Worm (Caenorhabditis elegans) whole organism, mixed stage, embryonic: Measurements from ENCODE around the gene K08E7.8.

Experiments used
- ceh-39 ChIP-seq: fragments of 150-350 bp; optimal IDR thresholded peaks from 2 replicates; lab custom pipeline; 2014; ENCODE audit warnings: missing biosample characterization, missing genetic modification characterization
- elt-3 ChIP-seq: fragments of 150-350 bp; optimal IDR thresholded peaks from 2 replicates; lab custom pipeline; 2014; ENCODE audit warnings: missing biosample characterization, missing genetic modification characterization
- lin-13 ChIP-seq: fragments of 150-350 bp; optimal IDR thresholded peaks from 2 replicates; lab custom pipeline; 2014; ENCODE audit warnings: missing biosample characterization, missing genetic modification characterization
- lsy-2 ChIP-seq: fragments of 150-350 bp; optimal IDR thresholded peaks from 2 replicates; lab custom pipeline; 2014; ENCODE audit warnings: missing biosample characterization, missing genetic modification characterization
- nhr-12 ChIP-seq: fragments of 150-350 bp; optimal IDR thresholded peaks from 2 replicates; lab custom pipeline; 2014; ENCODE audit warnings: missing biosample characterization, missing genetic modification characterization
- nhr-76 ChIP-seq: sonication (generic microtip); optimal IDR thresholded peaks from 2 replicates; lab custom pipeline; 2017; ENCODE audit warnings: missing biosample characterization, missing genetic modification characterization

DNA sequence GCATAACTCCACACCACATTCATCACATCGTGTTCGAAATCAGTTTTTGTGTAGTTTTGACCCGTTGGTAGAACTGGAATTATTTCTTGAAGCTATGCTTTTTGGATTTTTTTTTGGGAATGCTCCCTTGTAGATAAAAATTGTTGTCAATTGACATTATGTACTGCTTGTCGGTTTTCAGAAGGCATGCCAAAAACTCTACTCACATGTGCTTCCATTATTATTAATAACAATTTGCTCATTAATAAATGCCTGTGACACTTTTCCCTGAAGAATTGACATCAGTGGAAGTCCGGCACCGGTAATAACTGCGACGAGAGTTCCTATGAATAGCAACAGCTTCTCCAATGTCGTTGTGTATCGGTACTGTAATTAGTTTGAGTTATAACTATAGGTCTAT, 11.1 kb upstream of the K08E7.8 start:
- TF ChIP-seq lsy-2 (tag; lab: Kevin White, UChicago) (no peak), nhr-12 (tag; lab: Kevin White, UChicago) (no peak), nhr-76 (no peak), lin-13 (tag; lab: Kevin White, UChicago) (no peak), ceh-39 (tag; lab: Kevin White, UChicago) (no peak), elt-3 (tag; lab: Kevin White, UChicago) (no peak)
